Worm (Caenorhabditis elegans) whole organism, early embryonic: Measurements from ENCODE around the gene str-118.

ENCODE experiments used
- B0310.2 ChIP-seq: sonication (generic microtip); optimal IDR thresholded peaks from 2 replicates; lab custom pipeline; 2016; ENCODE audit warnings: mild to moderate bottlenecking, missing genetic modification characterization, missing compliant biosample characterization
- F13C5.2 ChIP-seq: sonication (generic microtip); optimal IDR thresholded peaks from 2 replicates; lab custom pipeline; 2017; ENCODE audit warnings: mild to moderate bottlenecking, missing genetic modification characterization, inconsistent platforms, missing compliant biosample characterization
- aly-1 ChIP-seq: sonication (generic microtip); optimal IDR thresholded peaks from 2 replicates; lab custom pipeline; 2016; ENCODE audit warnings: missing genetic modification characterization, missing compliant biosample characterization
- ama-1 ChIP-seq: fragments of 150-350 bp; optimal IDR thresholded peaks from 2 replicates; lab custom pipeline; 2014
- ceh-13 ChIP-seq: fragments of 200-800 bp; sonication (Bioruptor generic); optimal IDR thresholded peaks from 2 replicates; lab custom pipeline; 2018; ENCODE audit warnings: mild to moderate bottlenecking, missing genetic modification characterization, missing compliant biosample characterization
- ceh-36 ChIP-seq: sonication (generic microtip); optimal IDR thresholded peaks from 2 replicates; lab custom pipeline; 2016; ENCODE audit warnings: missing genetic modification characterization, inconsistent platforms, missing compliant biosample characterization
- ets-7 ChIP-seq: sonication (generic microtip); optimal IDR thresholded peaks from 2 replicates; lab custom pipeline; 2016; ENCODE audit warnings: missing genotype, missing genetic modification characterization, missing compliant biosample characterization
- flt-1 ChIP-seq: fragments of 200-800 bp; sonication (Bioruptor generic); IDR thresholded peaks from 2 replicates; pipeline ENCODE4 v1.3.6; 2022; ENCODE audit warnings: missing genetic modification characterization, missing compliant biosample characterization
- hmbx-1 ChIP-seq: sonication (generic microtip); optimal IDR thresholded peaks from 2 replicates; lab custom pipeline; 2016; ENCODE audit warnings: mild to moderate bottlenecking, missing genetic modification characterization, missing compliant biosample characterization
- hmg-4 ChIP-seq: fragments of 200-800 bp; sonication (Bioruptor generic); optimal IDR thresholded peaks from 2 replicates; lab custom pipeline; 2018; ENCODE audit warnings: mild to moderate bottlenecking, missing genetic modification characterization, missing compliant biosample characterization
- hnd-1 ChIP-seq: sonication (generic microtip); optimal IDR thresholded peaks from 2 replicates; lab custom pipeline; 2016; ENCODE audit warnings: missing genetic modification characterization, missing compliant biosample characterization
- pes-1 ChIP-seq: fragments of 200-800 bp; sonication (Bioruptor generic); IDR thresholded peaks from 2 replicates; pipeline ENCODE4 v1.3.6; 2022; ENCODE audit warnings: missing genetic modification reagents, missing genetic modification characterization, missing compliant biosample characterization
- scrt-1 ChIP-seq: fragments of 200-800 bp; sonication (Bioruptor generic); IDR thresholded peaks from 2 replicates; pipeline ENCODE4 v1.3.6; 2022; ENCODE audit warnings: missing genetic modification characterization, missing compliant biosample characterization
- sea-1 ChIP-seq: fragments of 200-800 bp; sonication (Bioruptor generic); conservative IDR thresholded peaks from 2 replicates; pipeline ENCODE4 v1.3.6; 2022; ENCODE audit warnings: missing genetic modification characterization, missing compliant biosample characterization
- tbx-11 ChIP-seq: fragments of 200-800 bp; sonication (Bioruptor generic); IDR thresholded peaks from 2 replicates; pipeline ENCODE4 v1.3.6; 2022; ENCODE audit warnings: missing genetic modification characterization, missing compliant biosample characterization
- tbx-37 ChIP-seq: fragments of 200-800 bp; sonication (Bioruptor generic); conservative IDR thresholded peaks from 2 replicates; pipeline ENCODE4 v1.3.6; 2022; ENCODE audit warnings: missing genetic modification reagents, missing genetic modification characterization, missing compliant biosample characterization
- tra-4 ChIP-seq: sonication (generic microtip); optimal IDR thresholded peaks from 2 replicates; lab custom pipeline; 2017; ENCODE audit warnings: missing genetic modification characterization, missing compliant biosample characterization

str-118 gene

DNA sequence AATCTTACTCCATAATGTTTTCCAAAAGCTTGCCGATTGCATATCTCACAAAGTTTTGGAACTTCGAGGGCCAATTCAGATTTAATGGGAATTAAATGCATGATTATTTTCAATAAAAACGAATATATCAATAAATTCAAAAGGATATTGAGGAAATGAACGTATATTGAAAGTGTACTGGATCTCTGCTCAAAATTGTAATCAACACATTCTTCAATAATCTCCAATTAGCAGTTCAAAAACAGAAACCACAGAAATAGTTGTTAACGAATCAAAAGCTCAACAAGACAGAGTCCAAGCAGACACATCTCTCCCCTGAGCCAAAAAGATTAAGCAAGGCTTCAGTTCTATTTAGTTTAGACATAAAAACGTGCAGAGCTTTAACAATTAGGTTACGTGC, 18.6 kb downstream of the str-118 start, which contains the start of gene nhr-192:
TSS of gene nhr-192 (minus strand) at position 101 of the 400 bp plus-strand sequence.
- TF ChIP-seq F13C5.2 (no peak), pes-1 (GFP tag; lab: Robert Waterston, UW) (no peak), hnd-1 (tag; lab: Kevin White, UChicago) (no peak), tbx-11 (no peak), flt-1 (no peak), aly-1 (tag; lab: Kevin White, UChicago) (no peak), tbx-37 (GFP tag; lab: Robert Waterston, UW) (no peak), ceh-36 (tag; lab: Kevin White, UChicago) (no peak), scrt-1 (GFP tag; lab: Robert Waterston, UW) (no peak), ama-1 (lab: Kevin White, UChicago) (no peak), ets-7 (no peak), ceh-13 (no peak), sea-1 (GFP tag; lab: Robert Waterston, UW) (no peak), hmbx-1 (tag; lab: Kevin White, UChicago) (no peak), hmg-4 (GFP tag; lab: Kevin White, UChicago) (no peak), B0310.2 (tag; lab: Kevin White, UChicago) (no peak), tra-4 (tag; lab: Kevin White, UChicago) (no peak)

DNA sequence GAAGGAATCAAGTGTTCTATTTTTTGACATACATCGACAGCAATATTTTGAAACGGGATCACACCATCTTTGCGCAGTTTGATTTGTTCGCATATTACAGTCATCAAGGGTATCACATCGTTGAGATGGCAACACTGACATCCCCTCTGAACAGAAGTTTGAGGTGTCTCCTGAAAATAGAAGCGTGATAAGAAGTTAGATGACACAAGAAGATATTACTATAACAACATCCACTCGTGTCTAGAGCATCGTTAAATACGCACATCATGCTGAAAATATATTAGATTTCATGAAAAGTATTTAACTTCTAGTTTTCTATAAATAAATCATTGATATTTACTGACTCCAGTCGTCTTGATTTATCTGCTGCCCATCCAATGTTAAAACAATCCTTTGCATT, 20.8 kb downstream of the str-118 start:
- TF ChIP-seq tra-4 (tag; lab: Kevin White, UChicago) (no peak), hmg-4 (GFP tag; lab: Kevin White, UChicago) (no peak), tbx-11 (no peak), sea-1 (GFP tag; lab: Robert Waterston, UW) (no peak), pes-1 (GFP tag; lab: Robert Waterston, UW) (no peak), tbx-37 (GFP tag; lab: Robert Waterston, UW) (no peak), ets-7 (no peak), ama-1 (lab: Kevin White, UChicago) (no peak), scrt-1 (GFP tag; lab: Robert Waterston, UW) (no peak), F13C5.2 (no peak), hmbx-1 (tag; lab: Kevin White, UChicago) (no peak), flt-1 (no peak), hnd-1 (tag; lab: Kevin White, UChicago) (no peak), B0310.2 (tag; lab: Kevin White, UChicago) (no peak), aly-1 (tag; lab: Kevin White, UChicago) (no peak)

DNA sequence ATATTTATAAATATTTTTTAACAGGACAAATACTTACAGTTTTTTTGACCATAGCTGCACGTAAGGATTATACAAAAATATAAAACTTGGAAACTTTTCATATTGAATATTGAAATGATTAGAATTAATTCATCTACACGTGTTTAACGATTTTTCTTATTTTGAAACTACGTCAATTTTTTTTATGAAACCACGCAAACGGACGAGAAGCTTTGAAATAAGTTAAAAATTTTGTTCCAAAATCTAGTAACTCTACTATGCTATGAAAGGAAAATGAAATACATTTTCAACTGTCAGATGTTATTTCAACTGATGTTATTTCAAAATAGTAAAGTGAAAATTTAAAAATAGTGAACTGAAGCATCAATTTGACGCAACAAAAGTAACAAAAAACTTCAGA, 21.8 kb downstream of the str-118 start, which contains the start of gene F57A8.6:
TSS of gene F57A8.6 (minus strand) at position 101 of the 400 bp plus-strand sequence.
- TF ChIP-seq hmbx-1 (tag; lab: Kevin White, UChicago) (no peak), B0310.2 (tag; lab: Kevin White, UChicago) (no peak), ceh-36 (tag; lab: Kevin White, UChicago) (no peak), scrt-1 (GFP tag; lab: Robert Waterston, UW) (no peak), ama-1 (lab: Kevin White, UChicago) (no peak), tra-4 (tag; lab: Kevin White, UChicago) (no peak), pes-1 (GFP tag; lab: Robert Waterston, UW) (no peak), aly-1 (tag; lab: Kevin White, UChicago) (no peak), tbx-37 (GFP tag; lab: Robert Waterston, UW) (no peak), sea-1 (GFP tag; lab: Robert Waterston, UW) (no peak)

DNA sequence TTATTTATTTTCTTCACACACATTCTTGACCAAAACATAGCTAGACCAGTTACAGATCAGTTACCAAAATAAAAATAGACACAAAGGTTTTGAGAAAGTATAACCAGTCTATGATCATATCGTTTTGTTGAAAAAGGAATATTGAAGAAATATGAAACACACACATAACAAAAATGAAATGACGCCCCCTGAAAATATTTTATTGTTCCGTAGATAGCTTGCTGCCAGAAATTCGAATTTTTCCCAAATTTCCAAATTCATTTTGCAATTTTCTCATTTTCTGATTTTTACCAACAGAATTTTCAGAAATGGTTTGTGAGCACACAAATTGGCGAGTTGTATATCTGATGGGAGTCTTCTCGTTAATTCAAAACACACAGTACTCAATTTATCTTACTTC, 23.5 kb downstream of the str-118 start, which contains the start of gene F57A8.7:
TSS of gene F57A8.7 (plus strand) at position 301 of the 400 bp plus-strand sequence.
- TF ChIP-seq flt-1 = no peak
- no peak for TF ChIP-seq F13C5.2
- TF ChIP-seq aly-1 (tag; lab: Kevin White, UChicago) = no peak
- no peak for TF ChIP-seq ama-1 (lab: Kevin White, UChicago)
- TF ChIP-seq hmbx-1 (tag; lab: Kevin White, UChicago) = no peak
- no peak for TF ChIP-seq ceh-13
- TF ChIP-seq hmg-4 (GFP tag; lab: Kevin White, UChicago) = no peak
- no peak for TF ChIP-seq scrt-1 (GFP tag; lab: Robert Waterston, UW)
- no peak for TF ChIP-seq ceh-36 (tag; lab: Kevin White, UChicago)
- no peak for TF ChIP-seq tra-4 (tag; lab: Kevin White, UChicago)
- no peak for TF ChIP-seq ets-7
- no peak for TF ChIP-seq sea-1 (GFP tag; lab: Robert Waterston, UW)
- no peak for TF ChIP-seq pes-1 (GFP tag; lab: Robert Waterston, UW)
- no peak for TF ChIP-seq hnd-1 (tag; lab: Kevin White, UChicago)
- no peak for TF ChIP-seq B0310.2 (tag; lab: Kevin White, UChicago)

DNA sequence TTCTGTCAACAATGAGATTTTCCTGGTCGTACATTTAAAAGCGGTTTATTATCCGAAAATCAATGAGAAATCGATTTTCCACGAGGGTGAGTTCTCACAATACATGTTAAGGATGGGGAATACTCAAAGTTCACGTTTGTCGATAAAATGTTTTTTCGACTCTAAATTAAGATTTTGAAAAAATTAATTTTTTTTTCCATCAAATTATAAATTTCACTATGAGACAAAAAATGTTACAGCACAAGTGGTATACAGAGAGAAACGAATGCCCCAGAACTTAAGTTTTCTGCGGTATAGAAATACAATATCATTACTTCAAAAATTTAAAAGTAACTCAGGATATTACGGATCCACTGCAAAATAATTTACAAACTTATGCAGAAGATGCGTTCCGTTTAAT, 26.3 kb downstream of the str-118 start, which contains the start of gene R04B5.1:
TSS of gene R04B5.1 (minus strand) at position 101 of the 400 bp plus-strand sequence.
- no peak for TF ChIP-seq scrt-1 (GFP tag; lab: Robert Waterston, UW)
- TF ChIP-seq ama-1 (lab: Kevin White, UChicago) = no peak
- no peak for TF ChIP-seq tra-4 (tag; lab: Kevin White, UChicago)
- no peak for TF ChIP-seq B0310.2 (tag; lab: Kevin White, UChicago)
- TF ChIP-seq pes-1 (GFP tag; lab: Robert Waterston, UW) = no peak
- no peak for TF ChIP-seq hmg-4 (GFP tag; lab: Kevin White, UChicago)
- no peak for TF ChIP-seq ets-7
- no peak for TF ChIP-seq hnd-1 (tag; lab: Kevin White, UChicago)
- TF ChIP-seq ceh-36 (tag; lab: Kevin White, UChicago) = no peak
- no peak for TF ChIP-seq flt-1

DNA sequence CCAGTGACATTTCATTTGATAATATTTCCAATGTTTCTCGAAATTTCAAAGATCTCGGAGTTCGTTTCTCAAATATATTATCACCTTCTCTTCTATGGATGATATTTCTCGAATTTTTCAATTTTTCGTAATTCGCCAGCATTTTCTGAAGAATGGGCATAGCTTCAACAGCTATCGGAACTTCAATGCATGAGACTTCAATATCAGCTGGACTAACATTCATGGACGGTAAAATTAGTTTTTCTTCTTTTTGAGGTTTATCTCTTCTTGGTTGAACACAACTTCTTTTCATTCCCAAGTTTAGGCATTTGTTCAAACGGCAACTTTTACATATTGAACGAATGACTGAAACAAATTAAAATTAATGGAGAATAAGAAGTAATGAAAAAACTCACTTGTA, 28.9 kb downstream of the str-118 start:
- TF ChIP-seq tbx-11 (no peak), hmbx-1 (tag; lab: Kevin White, UChicago) (no peak), F13C5.2 (no peak), ceh-13 (no peak), tbx-37 (GFP tag; lab: Robert Waterston, UW) (no peak), tra-4 (tag; lab: Kevin White, UChicago) (no peak), hmg-4 (GFP tag; lab: Kevin White, UChicago) (no peak), scrt-1 (GFP tag; lab: Robert Waterston, UW) (no peak), aly-1 (tag; lab: Kevin White, UChicago) (no peak), ets-7 (no peak), sea-1 (GFP tag; lab: Robert Waterston, UW) (no peak), ceh-36 (tag; lab: Kevin White, UChicago) (no peak), flt-1 (no peak), B0310.2 (tag; lab: Kevin White, UChicago) (no peak), pes-1 (GFP tag; lab: Robert Waterston, UW) (no peak), hnd-1 (tag; lab: Kevin White, UChicago) (no peak), ama-1 (lab: Kevin White, UChicago) (no peak)
